Fruit fly (Drosophila melanogaster): ENCODE measurements around the gene tna.

The tna gene

DNA sequence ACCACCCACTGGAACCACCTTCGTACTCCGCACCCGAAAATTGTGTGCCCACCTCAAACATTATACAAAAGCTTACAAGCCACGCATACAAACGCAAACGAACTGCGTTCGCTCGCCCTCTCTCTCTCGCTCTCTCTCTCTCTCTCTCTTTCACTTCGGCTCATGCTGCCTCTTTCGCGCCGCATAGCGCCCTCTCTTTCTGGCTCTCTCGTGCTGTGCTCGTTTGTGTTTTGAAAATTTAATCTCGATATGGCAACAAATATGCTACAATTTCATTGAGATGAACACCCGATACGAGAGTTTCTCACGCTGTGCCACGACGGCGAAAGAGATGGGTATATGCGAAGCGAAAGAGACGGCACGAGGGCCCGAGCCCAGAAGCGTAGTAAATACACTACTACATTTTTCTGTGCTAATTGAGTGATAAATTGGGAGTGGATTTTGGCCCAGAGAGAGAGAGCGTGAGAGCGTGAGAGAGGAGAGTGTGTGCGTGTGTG lies 21.3 kb downstream of the tna start (continued):
- TF ChIP-seq CG10321 (GFP tag; IDR thresholded peaks at IDR 0.05) = peak; percentile 95
- no peak for TF ChIP-seq CG2678 (tag; optimal IDR thresholded peaks at IDR 0.05)
- TF ChIP-seq salm (tag; optimal IDR thresholded peaks at IDR 0.05) = peak; percentile 56
- no peak for TF ChIP-seq trh (GFP tag; optimal IDR thresholded peaks at IDR 0.05)
- no peak for TF ChIP-seq fu2 (GFP tag; optimal IDR thresholded peaks at IDR 0.05)
- TF ChIP-seq Deaf1 (tag; optimal IDR thresholded peaks at IDR 0.05) = peak; percentile 100
- peak; percentile 48 for TF ChIP-seq CG1792 (GFP tag; optimal IDR thresholded peaks at IDR 0.05)
- TF ChIP-seq CG2129 (GFP tag; IDR thresholded peaks at IDR 0.05; ENCODE audit: partially characterized antibody) = no peak
- peak; percentile 66 for TF ChIP-seq CG13624 (GFP tag; optimal IDR thresholded peaks at IDR 0.05)
- peak; percentile 57; the same call in 1 of the 3 replicates for TF ChIP-seq knrl (GFP tag; IDR thresholded peaks at IDR 0.05; ENCODE audit: partially characterized antibody)
- no peak for TF ChIP-seq gsb (GFP tag; IDR thresholded peaks at IDR 0.05)
- TF ChIP-seq CG11504 (tag; optimal IDR thresholded peaks at IDR 0.05) = peak; percentile 75
- TF ChIP-seq pnt (GFP tag; optimal IDR thresholded peaks at IDR 0.05) = no peak
- no peak for TF ChIP-seq CG10366 (GFP tag; IDR thresholded peaks at IDR 0.05)
- TF ChIP-seq CG8290 (GFP tag; optimal IDR thresholded peaks at IDR 0.05) = peak; percentile 67
- TF ChIP-seq CG8290 (tag; optimal IDR thresholded peaks at IDR 0.05) = peak; percentile 73 to 98
- no peak for TF ChIP-seq CG16779 (GFP tag; IDR thresholded peaks at IDR 0.05)
- TF ChIP-seq NfI (GFP tag; optimal IDR thresholded peaks at IDR 0.05) = peak; percentile 15
- TF ChIP-seq CG4617 (GFP tag; optimal IDR thresholded peaks at IDR 0.05; ENCODE audit: borderline replicate concordance) = no peak
- TF ChIP-seq CG7987 (GFP tag; optimal IDR thresholded peaks at IDR 0.05) = peak; percentile 73
- TF ChIP-seq slp2 (GFP tag; optimal IDR thresholded peaks at IDR 0.05) = no peak
- no peak for TF ChIP-seq corto (GFP tag; optimal IDR thresholded peaks at IDR 0.05)
- TF ChIP-seq Nf-YB (GFP tag; optimal IDR thresholded peaks at IDR 0.05) = peak; percentile 64
- TF ChIP-seq lmd (GFP tag; IDR thresholded peaks at IDR 0.05) = no peak
- 0 out of 3 replicates have a peak, but pooled peaks have one; percentile 50 for TF ChIP-seq HLH4C (GFP tag; IDR thresholded peaks at IDR 0.05; ENCODE audit: partially characterized antibody)
- TF ChIP-seq da (GFP tag; optimal IDR thresholded peaks at IDR 0.05) = peak; percentile 84
- no peak for TF ChIP-seq zfh2 (GFP tag; optimal IDR thresholded peaks at IDR 0.05)
- TF ChIP-seq CG31224 (GFP tag; IDR thresholded peaks at IDR 0.05) = no peak
- TF ChIP-seq Sry-β (GFP tag; optimal IDR thresholded peaks at IDR 0.05) = no peak
- TF ChIP-seq Usf (GFP tag; optimal IDR thresholded peaks at IDR 0.05) = no peak
- no peak for TF ChIP-seq org-1 (GFP tag; optimal IDR thresholded peaks at IDR 0.05)
- peak; percentile 81 for TF ChIP-seq pros (GFP tag; optimal IDR thresholded peaks at IDR 0.05)
- no peak for TF ChIP-seq gce (GFP tag; IDR thresholded peaks at IDR 0.05)
- TF ChIP-seq croc (GFP tag; conservative IDR thresholded peaks at IDR 0.05) = no peak
- TF ChIP-seq B-H2 (GFP tag; optimal IDR thresholded peaks at IDR 0.05) = peak; percentile 11
- TF ChIP-seq CG30403 (GFP tag; optimal IDR thresholded peaks at IDR 0.05) = no peak
- TF ChIP-seq ato (GFP tag; IDR thresholded peaks at IDR 0.05; ENCODE audit: partially characterized antibody) = no peak
- TF ChIP-seq CG12744 (GFP tag; optimal IDR thresholded peaks at IDR 0.05) = peak; percentile 41
- TF ChIP-seq fd102C (GFP tag; optimal IDR thresholded peaks at IDR 0.05) = peak; percentile 23
- TF ChIP-seq Ets65A (GFP tag) = peak; percentile 90
- TF ChIP-seq Dip3 (GFP tag; optimal IDR thresholded peaks at IDR 0.05) = peak; percentile 14
- TF ChIP-seq vfl (GFP tag; optimal IDR thresholded peaks at IDR 0.05) = no peak
- peak; percentile 21 for TF ChIP-seq Asciz (GFP tag; optimal IDR thresholded peaks at IDR 0.05)
- TF ChIP-seq CkIIα-i1 (GFP tag; IDR thresholded peaks at IDR 0.05) = no peak
- peak; percentile 7 for TF ChIP-seq psq (GFP tag; optimal IDR thresholded peaks at IDR 0.05)
- TF ChIP-seq Max (GFP tag; optimal IDR thresholded peaks at IDR 0.05) = no peak
- peak; percentile 86 for TF ChIP-seq Adf1 (GFP tag; IDR thresholded peaks at IDR 0.05)
- TF ChIP-seq sc (optimal IDR thresholded peaks at IDR 0.05) = no peak
- no peak for TF ChIP-seq sc (GFP tag; optimal IDR thresholded peaks at IDR 0.05)
- TF ChIP-seq zen (tag; optimal IDR thresholded peaks at IDR 0.05) = peak; percentile 90
- TF ChIP-seq Vsx1 (GFP tag; optimal IDR thresholded peaks at IDR 0.05) = peak; percentile 51

Data from whole organism, embryonic.